Fruit fly (Drosophila melanogaster) whole organism, pupa: ENCODE data around the gene Qsox2.
A peak's percentile ranks its signal among the peaks of the same experiment; 100 is the strongest.

Experiments
- CG10348 ChIP-seq: fragments of 200-800 bp; sonication (Bioruptor generic); IDR thresholded peaks from 2 replicates; pipeline ENCODE4 v1.3.6; 2022; ENCODE audit warnings: missing biosample characterization, missing genetic modification characterization
- CG12605 ChIP-seq: fragments of 200-800 bp; sonication (Bioruptor generic); IDR thresholded peaks from 2 replicates; pipeline ENCODE4 v1.3.6; 2022; ENCODE audit warnings: missing biosample characterization, missing genetic modification characterization
- CG13204 ChIP-seq: fragments of 200-800 bp; sonication (Bioruptor generic); optimal IDR thresholded peaks from 2 replicates; lab custom pipeline; 2018; ENCODE audit warnings: missing biosample characterization, mild to moderate bottlenecking, missing genetic modification characterization, moderate library complexity
- CG14655 ChIP-seq: fragments of 200-800 bp; sonication (Bioruptor generic); optimal IDR thresholded peaks from 3 replicates; lab custom pipeline; 2017; ENCODE audit warnings: mild to moderate bottlenecking, missing biosample characterization, missing genetic modification reagents, missing genetic modification characterization
- CG15710 ChIP-seq: fragments of 200-800 bp; sonication (Bioruptor generic); optimal IDR thresholded peaks from 2 replicates; lab custom pipeline; 2018; ENCODE audit warnings: missing biosample characterization, mild to moderate bottlenecking, missing genetic modification characterization, moderate library complexity
- CG17806 ChIP-seq: fragments of 200-800 bp; sonication (Bioruptor generic); optimal IDR thresholded peaks from 2 replicates; lab custom pipeline; 2018; ENCODE audit warnings: missing biosample characterization, mild to moderate bottlenecking, missing genetic modification characterization, moderate library complexity
- CG32121 ChIP-seq: fragments of 200-800 bp; sonication (Bioruptor generic); IDR thresholded peaks from 2 replicates; pipeline ENCODE4 v1.3.6; 2022; ENCODE audit warnings: missing biosample characterization, missing genetic modification characterization
- CG34367 ChIP-seq: fragments of 200-800 bp; sonication (Bioruptor generic); optimal IDR thresholded peaks from 2 replicates; lab custom pipeline; 2018; ENCODE audit warnings: missing biosample characterization, mild to moderate bottlenecking, missing genetic modification characterization
- CG4496 ChIP-seq: fragments of 200-800 bp; sonication (Bioruptor generic); IDR thresholded peaks from 3 replicates; pipeline ENCODE4 v1.3.6; 2022; ENCODE audit warnings: missing biosample characterization, missing genetic modification characterization
- CG8159 ChIP-seq: fragments of 200-800 bp; sonication (Bioruptor generic); optimal IDR thresholded peaks from 3 replicates; lab custom pipeline; 2018; ENCODE audit warnings: missing biosample characterization, mild to moderate bottlenecking, missing genetic modification characterization, moderate library complexity
- CG8301 ChIP-seq: fragments of 200-800 bp; sonication (Bioruptor generic); optimal IDR thresholded peaks from 2 replicates; lab custom pipeline; 2018; ENCODE audit warnings: missing biosample characterization, mild to moderate bottlenecking, missing genetic modification characterization
- CG9948 ChIP-seq: fragments of 200-800 bp; sonication (Bioruptor generic); optimal IDR thresholded peaks from 2 replicates; lab custom pipeline; 2018; ENCODE audit warnings: missing biosample characterization, mild to moderate bottlenecking, missing genetic modification characterization, moderate library complexity
- D1 ChIP-seq: fragments of 200-800 bp; sonication (Bioruptor generic); optimal IDR thresholded peaks from 2 replicates; lab custom pipeline; 2018; ENCODE audit warnings: missing biosample characterization, mild to moderate bottlenecking, missing genetic modification characterization, moderate library complexity
- EcR ChIP-seq: fragments of 200-800 bp; sonication (Bioruptor generic); optimal IDR thresholded peaks from 3 replicates; lab custom pipeline; 2019; ENCODE audit warnings: missing biosample characterization, missing genetic modification characterization, mild to moderate bottlenecking, moderate library complexity, missing genetic modification reagents
- Ets98B ChIP-seq: fragments of 200-800 bp; sonication (Bioruptor generic); IDR thresholded peaks from 2 replicates; pipeline ENCODE4 v1.3.6; 2022; ENCODE audit warnings: missing biosample characterization, missing genetic modification characterization
- Pif1A ChIP-seq: fragments of 200-800 bp; sonication (Bioruptor generic); optimal IDR thresholded peaks from 3 replicates; lab custom pipeline; 2016; ENCODE audit warnings: missing biosample characterization, missing genetic modification characterization
- Pif1B ChIP-seq: fragments of 200-800 bp; sonication (Bioruptor generic); optimal IDR thresholded peaks from 3 replicates; lab custom pipeline; 2016; ENCODE audit warnings: missing biosample characterization, missing genetic modification characterization
- Snoo ChIP-seq: fragments of 200-800 bp; sonication (Bioruptor generic); optimal IDR thresholded peaks from 3 replicates; lab custom pipeline; 2017; ENCODE audit warnings: missing biosample characterization, mild to moderate bottlenecking, missing genetic modification characterization, inconsistent platforms
- fd96Ca ChIP-seq: fragments of 200-800 bp; sonication (Bioruptor generic); IDR thresholded peaks from 3 replicates; pipeline ENCODE4 v1.3.6; 2022; ENCODE audit warnings: missing biosample characterization, missing genetic modification characterization
- gl ChIP-seq: fragments of 200-800 bp; sonication (Bioruptor generic); optimal IDR thresholded peaks from 2 replicates; lab custom pipeline; 2018; ENCODE audit warnings: missing biosample characterization, mild to moderate bottlenecking, missing genetic modification characterization
- rn ChIP-seq: fragments of 200-800 bp; sonication (Bioruptor generic); IDR thresholded peaks from 2 replicates; pipeline ENCODE4 v1.3.6; 2022; ENCODE audit warnings: missing biosample characterization, missing genetic modification characterization

The Qsox2 gene

dm6 chr3R:21922244-21922643 lies 8.7 kb downstream of the Qsox2 start:
- no peak for TF ChIP-seq CG9948 (tag; lab: Kevin White, UChicago)
- TF ChIP-seq CG8301, result no peak
- TF ChIP-seq CG13204 (GFP tag; lab: Kevin White, UChicago), result peak; percentile 69
- TF ChIP-seq CG12605 (GFP tag; lab: Robert Waterston, UW), result no peak
- TF ChIP-seq D1 (tag; lab: Kevin White, UChicago), result no peak
- no peak for TF ChIP-seq CG4496 (GFP tag; lab: Robert Waterston, UW)
- TF ChIP-seq CG15710 (tag; lab: Kevin White, UChicago), result no peak
- TF ChIP-seq fd96Ca (GFP tag; lab: Robert Waterston, UW), result no peak
- TF ChIP-seq Snoo, result peak; percentile 12
- TF ChIP-seq CG17806 (tag; lab: Kevin White, UChicago), result no peak
- TF ChIP-seq CG14655 (GFP tag; lab: Kevin White, UChicago), result no peak
- no peak for TF ChIP-seq gl (tag; lab: Kevin White, UChicago)
- no peak for TF ChIP-seq CG32121
- peak; percentile 98 for TF ChIP-seq EcR
- no peak for TF ChIP-seq Ets98B (GFP tag; lab: Robert Waterston, UW)

dm6 chr3R:21922674-21923323 lies 9.3 kb downstream of the Qsox2 start:
- TF ChIP-seq rn (GFP tag; lab: Robert Waterston, UW) (no peak), CG8301 (peak; percentile 53), CG10348 (GFP tag; lab: Robert Waterston, UW) (no peak), CG13204 (GFP tag; lab: Kevin White, UChicago) (peak; percentile 70), EcR (peak; percentile 45), CG14655 (GFP tag; lab: Kevin White, UChicago) (peak; percentile 79), CG17806 (tag; lab: Kevin White, UChicago) (peak; percentile 90), CG32121 (no peak), CG15710 (tag; lab: Kevin White, UChicago) (peak; percentile 94), D1 (tag; lab: Kevin White, UChicago) (peak; percentile 91), Pif1A (peak; percentile 58), CG9948 (tag; lab: Kevin White, UChicago) (peak; percentile 93), Ets98B (GFP tag; lab: Robert Waterston, UW) (no peak), gl (tag; lab: Kevin White, UChicago) (peak; percentile 64), CG12605 (GFP tag; lab: Robert Waterston, UW) (no peak; the same call in 1 of the 2 replicates), CG8159 (peak; percentile 96), fd96Ca (GFP tag; lab: Robert Waterston, UW) (no peak), Pif1B (GFP tag; lab: Kevin White, UChicago) (peak; percentile 43), Snoo (no peak), CG34367 (peak; percentile 89), CG4496 (GFP tag; lab: Robert Waterston, UW) (0 out of 3 replicates have a peak, but pooled peaks have one; percentile 16)

- TF ChIP-seq CG13204 (GFP tag; lab: Kevin White, UChicago) (peak; percentile 26), EcR (peak; percentile 76), CG12605 (GFP tag; lab: Robert Waterston, UW) (no peak), Ets98B (GFP tag; lab: Robert Waterston, UW) (no peak), CG17806 (tag; lab: Kevin White, UChicago) (no peak)
- TF ChIP-seq, all 21 proteins: peak for 2
Measured at dm6 chr3R:21923742-21924141, 10.2 kb downstream of the Qsox2 start.

- no peak for TF ChIP-seq Pif1A
- TF ChIP-seq EcR, result no peak
- no peak for TF ChIP-seq CG8301
- TF ChIP-seq D1 (tag; lab: Kevin White, UChicago), result no peak
- no peak for TF ChIP-seq CG12605 (GFP tag; lab: Robert Waterston, UW)
- no peak for TF ChIP-seq Pif1B (GFP tag; lab: Kevin White, UChicago)
- no peak for TF ChIP-seq CG17806 (tag; lab: Kevin White, UChicago)
- no peak for TF ChIP-seq gl (tag; lab: Kevin White, UChicago)
- TF ChIP-seq CG34367, result no peak
- TF ChIP-seq CG8159, result no peak
- TF ChIP-seq Ets98B (GFP tag; lab: Robert Waterston, UW), result no peak
- no peak for TF ChIP-seq Snoo
- TF ChIP-seq CG4496 (GFP tag; lab: Robert Waterston, UW), result no peak
- no peak for TF ChIP-seq CG9948 (tag; lab: Kevin White, UChicago)
- TF ChIP-seq CG15710 (tag; lab: Kevin White, UChicago), result no peak
- no peak for TF ChIP-seq CG10348 (GFP tag; lab: Robert Waterston, UW)
Measured at dm6 chr3R:21928214-21928613, 14.7 kb downstream of the Qsox2 start.

dm6 chr3R:21931346-21931745 lies 17.8 kb downstream of the Qsox2 start:
- peak; percentile 14 for TF ChIP-seq Pif1A
- peak; percentile 62 for TF ChIP-seq CG8159
- TF ChIP-seq CG8301, result peak; percentile 6
- peak; percentile 51 for TF ChIP-seq CG17806 (tag; lab: Kevin White, UChicago)
- no peak for TF ChIP-seq CG34367
- peak; percentile 25 for TF ChIP-seq CG14655 (GFP tag; lab: Kevin White, UChicago)
- no peak for TF ChIP-seq fd96Ca (GFP tag; lab: Robert Waterston, UW)
- peak; percentile 35; the same call in 1 of the 2 replicates for TF ChIP-seq Ets98B (GFP tag; lab: Robert Waterston, UW)
- no peak for TF ChIP-seq CG13204 (GFP tag; lab: Kevin White, UChicago)
- peak; percentile 56 for TF ChIP-seq CG12605 (GFP tag; lab: Robert Waterston, UW)
- TF ChIP-seq CG32121, result peak; percentile 69; the same call in 1 of the 2 replicates
- peak; percentile 29 for TF ChIP-seq Pif1B (GFP tag; lab: Kevin White, UChicago)
- TF ChIP-seq CG9948 (tag; lab: Kevin White, UChicago), result peak; percentile 58
- TF ChIP-seq Snoo, result no peak
- TF ChIP-seq gl (tag; lab: Kevin White, UChicago), result no peak
- TF ChIP-seq CG4496 (GFP tag; lab: Robert Waterston, UW), result peak; percentile 66; the same call in 2 of the 3 replicates
- TF ChIP-seq CG15710 (tag; lab: Kevin White, UChicago), result peak; percentile 43
- TF ChIP-seq CG10348 (GFP tag; lab: Robert Waterston, UW), result peak; percentile 77
- TF ChIP-seq D1 (tag; lab: Kevin White, UChicago), result no peak
- TF ChIP-seq rn (GFP tag; lab: Robert Waterston, UW), result no peak
- TF ChIP-seq EcR, result no peak
